Fruit fly (Drosophila melanogaster) whole organism, embryonic: Measurements from ENCODE around the gene sky.
A peak's percentile ranks its signal among the peaks of the same experiment; 100 is the strongest.

Experiments
- Abd-B ChIP-seq: fragments of 200-800 bp; sonication (Bioruptor generic); optimal IDR thresholded peaks from 2 replicates; lab custom pipeline; 2018; ENCODE audit warnings: missing biosample characterization, mild to moderate bottlenecking, missing genetic modification characterization, moderate library complexity
- BEAF-32 ChIP-seq: fragments of 200-800 bp; sonication (Bioruptor generic); optimal IDR thresholded peaks from 3 replicates; lab custom pipeline; 2017; ENCODE audit warnings: missing biosample characterization, missing genetic modification characterization, mild to moderate bottlenecking, moderate library complexity, missing genetic modification reagents
- Bgb ChIP-seq: fragments of 200-800 bp; sonication (Bioruptor generic); IDR thresholded peaks from 2 replicates; pipeline ENCODE4 v1.3.6; 2022; ENCODE audit warnings: missing biosample characterization, missing genetic modification characterization; ENCODE audit not compliant: partially characterized antibody
- C15 ChIP-seq: fragments of 200-800 bp; sonication (Bioruptor generic); IDR thresholded peaks from 3 replicates; pipeline ENCODE4 v1.3.6; 2022; ENCODE audit warnings: missing biosample characterization, missing genetic modification characterization
- CG11247 ChIP-seq: fragments of 200-800 bp; sonication (Bioruptor generic); IDR thresholded peaks from 2 replicates; pipeline ENCODE4 v1.3.6; 2022; ENCODE audit warnings: missing biosample characterization, missing genetic modification characterization
- CG11560 ChIP-seq: fragments of 200-800 bp; sonication (Bioruptor generic); IDR thresholded peaks from 3 replicates; pipeline ENCODE4 v1.3.6; 2022; ENCODE audit warnings: missing biosample characterization, missing genetic modification characterization
- CG14710 ChIP-seq: fragments of 200-800 bp; sonication (Bioruptor generic); optimal IDR thresholded peaks from 3 replicates; lab custom pipeline; 2019; ENCODE audit warnings: missing biosample characterization, mild to moderate bottlenecking, missing genetic modification characterization, moderate library complexity
- CG15514 ChIP-seq: fragments of 200-800 bp; sonication (Bioruptor generic); optimal IDR thresholded peaks from 3 replicates; lab custom pipeline; 2017; ENCODE audit warnings: missing biosample characterization, missing genetic modification characterization, mild to moderate bottlenecking, moderate library complexity, missing genetic modification reagents
- CG15601 ChIP-seq: fragments of 200-800 bp; sonication (Bioruptor generic); optimal IDR thresholded peaks from 3 replicates; lab custom pipeline; 2019; ENCODE audit warnings: missing biosample characterization, mild to moderate bottlenecking, missing genetic modification characterization, moderate library complexity
- CG15696 ChIP-seq: fragments of 200-800 bp; sonication (Bioruptor generic); optimal IDR thresholded peaks from 2 replicates; lab custom pipeline; 2019; ENCODE audit warnings: missing biosample characterization, mild to moderate bottlenecking, missing genetic modification characterization, moderate library complexity
- CG18011 ChIP-seq: fragments of 200-800 bp; sonication (Bioruptor generic); optimal IDR thresholded peaks from 2 replicates; lab custom pipeline; 2017; ENCODE audit warnings: missing biosample characterization, missing genetic modification characterization, mild to moderate bottlenecking, moderate library complexity, missing genotype
- CG2199 ChIP-seq: fragments of 200-800 bp; sonication (Bioruptor generic); IDR thresholded peaks from 3 replicates; pipeline ENCODE4 v1.3.6; 2022; ENCODE audit warnings: missing biosample characterization, missing genetic modification characterization
- CG2202 ChIP-seq: fragments of 200-800 bp; sonication (Bioruptor generic); optimal IDR thresholded peaks from 2 replicates; lab custom pipeline; 2018; ENCODE audit warnings: missing biosample characterization, mild to moderate bottlenecking, missing genetic modification characterization
- CG2678 ChIP-seq: fragments of 200-800 bp; sonication (Bioruptor generic); optimal IDR thresholded peaks from 3 replicates; lab custom pipeline; 2019; ENCODE audit warnings: missing biosample characterization, mild to moderate bottlenecking, missing genetic modification characterization, moderate library complexity
- CG2889 ChIP-seq: fragments of 200-800 bp; sonication (Bioruptor generic); IDR thresholded peaks from 3 replicates; pipeline ENCODE4 v1.3.6; 2022; ENCODE audit warnings: missing biosample characterization, missing genetic modification characterization
- CG31441 ChIP-seq: fragments of 200-800 bp; sonication (Bioruptor generic); IDR thresholded peaks from 2 replicates; pipeline ENCODE4 v1.3.6; 2022; ENCODE audit warnings: missing biosample characterization, missing genetic modification characterization
- CG3726 ChIP-seq: fragments of 200-800 bp; sonication (Bioruptor generic); IDR thresholded peaks from 3 replicates; pipeline ENCODE4, ENCODE4 v1.3.6; 2022; ENCODE audit warnings: missing biosample characterization, missing genetic modification characterization
- CG6654 ChIP-seq: fragments of 200-800 bp; sonication (Bioruptor generic); optimal IDR thresholded peaks from 2 replicates; lab custom pipeline; 2017; ENCODE audit warnings: missing biosample characterization, mild to moderate bottlenecking, missing genetic modification characterization
- CG9437 ChIP-seq: fragments of 200-800 bp; sonication (Bioruptor generic); optimal IDR thresholded peaks from 2 replicates; lab custom pipeline; 2018; ENCODE audit warnings: missing biosample characterization, mild to moderate bottlenecking, missing genetic modification characterization
- CG9932 ChIP-seq: fragments of 200-800 bp; sonication (Bioruptor generic); IDR thresholded peaks from 2 replicates; pipeline ENCODE4 v1.3.6; 2022; ENCODE audit warnings: missing biosample characterization, missing genetic modification characterization
- Dp ChIP-seq: fragments of 200-800 bp; sonication (Bioruptor generic); optimal IDR thresholded peaks from 2 replicates; lab custom pipeline; 2018; ENCODE audit warnings: missing biosample characterization, mild to moderate bottlenecking, missing genetic modification characterization, moderate library complexity
- Ets65A ChIP-seq: fragments of 200-800 bp; sonication (Bioruptor generic); peaks from one replicate; lab custom pipeline; 2016; ENCODE audit warnings: missing biosample characterization, missing genetic modification characterization
- GATAe ChIP-seq: fragments of 200-800 bp; sonication (Bioruptor generic); conservative IDR thresholded peaks from 2 replicates; pipeline ENCODE4 v1.3.6; 2022; ENCODE audit warnings: missing biosample characterization, missing genetic modification characterization
- H15 ChIP-seq: fragments of 200-800 bp; sonication (Bioruptor generic); IDR thresholded peaks from 3 replicates; pipeline ENCODE4 v1.3.6; 2022; ENCODE audit warnings: missing biosample characterization, missing genetic modification characterization
- Lhr ChIP-seq: fragments of 200-800 bp; sonication (Bioruptor generic); optimal IDR thresholded peaks from 3 replicates; lab custom pipeline; 2017; ENCODE audit warnings: mild to moderate bottlenecking, missing biosample characterization, missing genetic modification reagents, missing genetic modification characterization
- Med ChIP-seq: fragments of 200-800 bp; sonication (Bioruptor generic); peaks from one replicate; lab custom pipeline; 2016; ENCODE audit warnings: missing biosample characterization, missing genetic modification characterization, mild to moderate bottlenecking, inconsistent platforms, moderate library complexity
- Mrtf ChIP-seq: fragments of 200-800 bp; sonication (Bioruptor generic); IDR thresholded peaks from 3 replicates; pipeline ENCODE4 v1.3.6; 2022; ENCODE audit warnings: missing biosample characterization, missing genetic modification characterization
- NK7.1 ChIP-seq: fragments of 200-800 bp; sonication (Bioruptor generic); optimal IDR thresholded peaks from 3 replicates; lab custom pipeline; 2016; ENCODE audit warnings: missing biosample characterization, missing genetic modification characterization
- Sry-β ChIP-seq: fragments of 200-800 bp; sonication (Bioruptor generic); optimal IDR thresholded peaks from 2 replicates; lab custom pipeline; 2018; ENCODE audit warnings: missing biosample characterization, mild to moderate bottlenecking, missing genetic modification characterization, moderate library complexity
- Ssrp ChIP-seq: fragments of 200-800 bp; sonication (Bioruptor generic); optimal IDR thresholded peaks from 2 replicates; lab custom pipeline; 2018; ENCODE audit warnings: missing biosample characterization, mild to moderate bottlenecking, missing genetic modification characterization, moderate library complexity
- Xbp1 ChIP-seq: fragments of 200-800 bp; sonication (Bioruptor generic); optimal IDR thresholded peaks from 3 replicates; lab custom pipeline; 2016; ENCODE audit warnings: missing biosample characterization, mild to moderate bottlenecking, missing genetic modification characterization
- ase ChIP-seq: fragments of 200-800 bp; sonication (Bioruptor generic); IDR thresholded peaks from 3 replicates; pipeline ENCODE4 v1.3.6; 2022; ENCODE audit warnings: missing biosample characterization, missing genetic modification characterization
- bab2 ChIP-seq: fragments of 200-800 bp; sonication (Bioruptor generic); optimal IDR thresholded peaks from 2 replicates; lab custom pipeline; 2016; ENCODE audit warnings: missing biosample characterization, missing genetic modification characterization
- bowl ChIP-seq: fragments of 200-800 bp; sonication (Bioruptor generic); IDR thresholded peaks from 2 replicates; pipeline ENCODE4 v1.3.6; 2022; ENCODE audit warnings: missing biosample characterization, missing genetic modification characterization
- btn ChIP-seq: fragments of 200-800 bp; sonication (Bioruptor generic); optimal IDR thresholded peaks from 2 replicates; lab custom pipeline; 2016; ENCODE audit warnings: missing biosample characterization, missing genetic modification characterization
- caup ChIP-seq: fragments of 200-800 bp; sonication (Bioruptor generic); optimal IDR thresholded peaks from 3 replicates; lab custom pipeline; 2017; ENCODE audit warnings: missing biosample characterization, mild to moderate bottlenecking, missing genetic modification characterization, moderate library complexity; ENCODE audit not compliant: severe bottlenecking
- dm ChIP-seq: fragments of 200-800 bp; sonication (Bioruptor generic); optimal IDR thresholded peaks from 3 replicates; lab custom pipeline; 2016; ENCODE audit warnings: missing biosample characterization, missing genetic modification characterization
- emc ChIP-seq: fragments of 200-800 bp; sonication (Bioruptor generic); optimal IDR thresholded peaks from 2 replicates; lab custom pipeline; 2016; ENCODE audit warnings: missing biosample characterization, missing genetic modification characterization
- eve ChIP-seq, 2 experiments: fragments of >200 bp; optimal IDR thresholded peaks; 2 replicates each; lab custom pipeline; 2017; ENCODE audit warnings: missing biosample characterization in 2 of 2, missing genetic modification characterization in 2 of 2
- fd3F ChIP-seq: fragments of 200-800 bp; sonication (Bioruptor generic); optimal IDR thresholded peaks from 2 replicates; lab custom pipeline; 2018; ENCODE audit warnings: missing biosample characterization, mild to moderate bottlenecking, missing genetic modification characterization, moderate library complexity
- hb ChIP-seq: fragments of 200-800 bp; sonication (Bioruptor generic); IDR thresholded peaks from 3 replicates; pipeline ENCODE4 v1.3.6; 2022; ENCODE audit warnings: missing biosample characterization, missing genetic modification characterization; ENCODE audit not compliant: partially characterized antibody
- hbn ChIP-seq: fragments of 200-800 bp; sonication (Bioruptor generic); IDR thresholded peaks from 2 replicates; pipeline ENCODE4 v1.3.6; 2022; ENCODE audit warnings: missing biosample characterization, missing genetic modification characterization; ENCODE audit not compliant: partially characterized antibody
- mld ChIP-seq: fragments of 200-800 bp; sonication (Bioruptor generic); IDR thresholded peaks from 3 replicates; pipeline ENCODE4 v1.3.6; 2022; ENCODE audit warnings: missing biosample characterization, missing genetic modification characterization; ENCODE audit not compliant: partially characterized antibody
- onecut ChIP-seq: fragments of 200-800 bp; sonication (Bioruptor generic); IDR thresholded peaks from 2 replicates; pipeline ENCODE4 v1.3.6; 2022; ENCODE audit warnings: missing biosample characterization, missing genetic modification characterization
- prd ChIP-seq, 3 experiments: fragments of >200 bp in 2 of 3; fragments of 200-800 bp in 1 of 3; sonication (Bioruptor generic) in 1 of 3; optimal IDR thresholded peaks in 2 of 3; IDR thresholded peaks in 1 of 3; 2 replicates in 2 of 3; 3 replicates in 1 of 3; pipeline versions ENCODE4 v1.3.6 to Lab custom; 2017 to 2022; ENCODE audit warnings: missing biosample characterization in 1 of 3, missing genetic modification characterization in 1 of 3
- pum ChIP-seq: fragments of 200-800 bp; sonication (Bioruptor generic); optimal IDR thresholded peaks from 2 replicates; lab custom pipeline; 2016; ENCODE audit warnings: missing biosample characterization, missing genetic modification characterization
- rib ChIP-seq: fragments of 200-800 bp; sonication (Bioruptor generic); IDR thresholded peaks from 2 replicates; pipeline ENCODE4 v1.3.6; 2022; ENCODE audit warnings: missing biosample characterization, missing genetic modification characterization
- slou ChIP-seq: fragments of 200-800 bp; sonication (Bioruptor generic); optimal IDR thresholded peaks from 3 replicates; lab custom pipeline; 2016; ENCODE audit warnings: missing biosample characterization, missing genetic modification characterization
- so ChIP-seq: fragments of 200-800 bp; sonication (Bioruptor generic); IDR thresholded peaks from 3 replicates; pipeline ENCODE4 v1.3.6; 2022; ENCODE audit warnings: missing biosample characterization, missing genetic modification characterization
- wdn ChIP-seq: fragments of 200-800 bp; sonication (Bioruptor generic); IDR thresholded peaks from 2 replicates; pipeline ENCODE4 v1.3.6; 2022; ENCODE audit warnings: missing biosample characterization, missing genetic modification characterization
- zen2 ChIP-seq: fragments of 200-800 bp; sonication (Bioruptor generic); IDR thresholded peaks from 3 replicates; pipeline ENCODE4 v1.3.6; 2022; ENCODE audit warnings: missing biosample characterization, missing genetic modification characterization; ENCODE audit not compliant: partially characterized antibody

The sky gene

DNA sequence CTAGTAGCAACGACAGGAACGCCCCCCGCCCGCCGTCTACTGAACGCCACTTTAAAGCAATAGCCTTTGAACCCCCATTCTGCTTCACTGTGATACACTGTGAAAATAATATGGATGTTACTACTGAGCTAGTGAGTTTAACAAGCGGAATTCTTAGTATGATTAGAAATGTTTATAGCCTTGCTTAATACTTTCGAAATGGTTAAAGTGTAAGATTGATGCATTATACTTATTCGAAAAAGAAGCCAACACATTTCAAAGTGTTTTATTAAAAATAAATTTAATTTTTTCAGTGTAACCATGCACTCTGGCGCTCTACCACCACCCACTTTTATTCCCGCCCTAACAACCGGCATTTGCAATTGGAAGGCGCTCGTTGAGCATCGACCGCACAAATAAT, 25.6 kb upstream of the sky start (continued):
- TF ChIP-seq rib (no peak), slou (no peak), so (no peak), zen2 (GFP tag; lab: Robert Waterston, UW) (no peak), hbn (no peak), btn (GFP tag; lab: Kevin White, UChicago) (no peak), Mrtf (GFP tag; lab: Robert Waterston, UW) (no peak), GATAe (GFP tag; lab: Robert Waterston, UW) (no peak), Xbp1 (peak; percentile 48), H15 (GFP tag; lab: Robert Waterston, UW) (0 out of 3 replicates have a peak, but pooled peaks have one; percentile 34), CG15601 (peak; percentile 45), Lhr (GFP tag; lab: Kevin White, UChicago) (no peak), CG2199 (GFP tag; lab: Robert Waterston, UW) (no peak), CG11560 (tag; lab: Robert Waterston, UW) (no peak), hb (GFP tag; lab: Robert Waterston, UW) (no peak), Bgb (GFP tag; lab: Robert Waterston, UW) (no peak), CG6654 (GFP tag; lab: Kevin White, UChicago) (no peak), caup (no peak), CG3726 (GFP tag; lab: Robert Waterston, UW) (no peak), Sry-β (GFP tag; lab: Kevin White, UChicago) (no peak), pum (GFP tag; lab: Kevin White, UChicago) (no peak), CG15696 (no peak), Dp (GFP tag; lab: Kevin White, UChicago) (no peak), CG9437 (GFP tag; lab: Kevin White, UChicago) (no peak), Abd-B (GFP tag; lab: Kevin White, UChicago) (no peak), CG31441 (GFP tag; lab: Robert Waterston, UW) (peak; percentile 56; the same call in 1 of the 2 replicates), CG18011 (GFP tag; lab: Kevin White, UChicago) (no peak), bab2 (GFP tag; lab: Kevin White, UChicago) (no peak), C15 (GFP tag; lab: Robert Waterston, UW) (no peak), BEAF-32 (no peak), mld (GFP tag; lab: Robert Waterston, UW) (no peak), emc (GFP tag; lab: Kevin White, UChicago) (no peak), CG11247 (GFP tag; lab: Robert Waterston, UW) (no peak), eve (GFP tag; optimal IDR thresholded peaks at IDR 0.05; lab: Kevin White, UChicago) (peak in 1 of 2 experiments; percentile 30), prd (optimal IDR thresholded peaks at IDR 0.05; lab: Kevin White, UChicago) (no peak), prd (GFP tag; IDR thresholded peaks at IDR 0.05; lab: Robert Waterston, UW) (peak; percentile 44; the same call in 1 of the 3 replicates), Ets65A (peak; percentile 95), bowl (GFP tag; lab: Robert Waterston, UW) (no peak), CG2202 (tag; lab: Kevin White, UChicago) (no peak), wdn (GFP tag; lab: Robert Waterston, UW) (no peak), CG2678 (tag; lab: Kevin White, UChicago) (peak; percentile 60), CG15514 (GFP tag; lab: Kevin White, UChicago) (no peak), CG9932 (GFP tag; lab: Robert Waterston, UW) (no peak), onecut (GFP tag; lab: Robert Waterston, UW) (peak; percentile 38; the same call in 1 of the 2 replicates), fd3F (no peak), ase (GFP tag; lab: Robert Waterston, UW) (no peak), NK7.1 (GFP tag; lab: Kevin White, UChicago) (no peak), dm (GFP tag; lab: Kevin White, UChicago) (no peak), Ssrp (tag; lab: Kevin White, UChicago) (peak; percentile 22), CG14710 (tag; lab: Kevin White, UChicago) (peak; percentile 42), CG2889 (GFP tag; lab: Robert Waterston, UW) (no peak), Med (GFP tag; lab: Kevin White, UChicago) (peak; percentile 74)
